Worm (Caenorhabditis elegans) whole organism, L2 larva: ENCODE results near the gene mml-1.

Source experiments
- nhr-77 ChIP-seq: fragments of 150-350 bp; optimal IDR thresholded peaks from 2 replicates; lab custom pipeline; 2014; ENCODE audit warnings: missing biosample characterization, missing genetic modification characterization
- skn-1 ChIP-seq: sonication (generic microtip); optimal IDR thresholded peaks from 2 replicates; lab custom pipeline; 2017; ENCODE audit warnings: missing biosample characterization, missing genetic modification characterization
- snpc-4 ChIP-seq: fragments of 150-350 bp; optimal IDR thresholded peaks from 2 replicates; lab custom pipeline; 2014; ENCODE audit warnings: missing biosample characterization, missing genetic modification characterization
- unc-62 ChIP-seq: fragments of 150-350 bp; optimal IDR thresholded peaks from 2 replicates; lab custom pipeline; 2014; ENCODE audit warnings: missing biosample characterization, missing genetic modification reagents, missing genetic modification characterization

DNA sequence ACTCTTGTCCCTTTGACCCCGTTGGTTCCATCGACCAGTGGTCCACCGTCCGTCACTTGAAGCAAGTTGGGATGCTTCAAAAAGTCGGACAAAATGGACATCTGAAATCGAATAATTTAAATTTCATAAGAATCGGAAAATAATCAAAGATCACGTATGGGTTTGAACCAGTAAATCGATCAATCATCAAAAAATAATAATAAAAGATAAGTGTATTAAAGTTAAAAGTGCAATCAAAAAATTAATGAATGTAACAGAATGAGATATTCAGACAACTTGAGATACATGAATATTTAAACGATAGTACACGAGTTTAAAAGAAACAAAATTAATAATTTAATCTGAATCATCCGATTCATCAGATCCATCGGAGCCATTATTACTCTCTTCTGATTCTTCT is 4.4 kb upstream of the mml-1 start, which contains the start of gene T20B12.7:
- TF ChIP-seq nhr-77 (tag; lab: Kevin White, UChicago) = no peak
- TF ChIP-seq skn-1 (tag; lab: Kevin White, UChicago) = no peak
- no peak for TF ChIP-seq unc-62
- TF ChIP-seq snpc-4 = no peak
